Worm (Caenorhabditis elegans): ENCODE measurements around the gene myo-5.

myo-5 gene

DNA sequence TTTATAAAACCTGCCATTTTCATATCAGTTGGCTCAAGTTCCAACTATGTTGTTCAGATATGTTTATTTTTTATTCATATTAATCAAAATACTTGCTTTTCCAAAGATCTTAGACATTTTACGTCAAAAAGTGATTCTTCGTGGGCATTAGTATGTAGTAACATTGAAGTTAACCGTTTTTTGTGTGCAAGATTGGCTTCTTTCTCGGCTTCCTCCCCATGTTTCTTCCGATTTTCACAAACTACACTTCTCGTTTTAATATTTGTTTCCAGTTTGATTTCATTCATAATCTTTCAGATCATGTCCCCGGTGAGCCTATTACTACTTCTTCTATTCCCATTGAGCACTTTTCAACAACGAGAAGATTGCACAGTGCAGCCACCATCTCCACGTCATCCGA, 48.7 kb downstream of the myo-5 start, which contains the start of gene sul-2:
sul-2 (plus strand) TSS at position 301 of the 400 bp plus-strand sequence.
- no peak for TF ChIP-seq ceh-31 (tag; optimal IDR thresholded peaks at IDR 0.05)
- no peak for TF ChIP-seq unc-42 (tag; optimal IDR thresholded peaks at IDR 0.05)
- no peak for TF ChIP-seq ceh-2 (tag; optimal IDR thresholded peaks at IDR 0.05)
- TF ChIP-seq K09A11.1 (tag; optimal IDR thresholded peaks at IDR 0.05; ENCODE audit: insufficient read depth): no peak
- no peak for TF ChIP-seq ref-2 (tag; optimal IDR thresholded peaks at IDR 0.05)
- TF ChIP-seq nfya-1 (tag; optimal IDR thresholded peaks at IDR 0.05): no peak
- no peak for TF ChIP-seq sox-2 (GFP tag; IDR thresholded peaks at IDR 0.05)
- TF ChIP-seq ceh-14 (tag; optimal IDR thresholded peaks at IDR 0.05): no peak
- no peak for TF ChIP-seq ahr-1 (tag; optimal IDR thresholded peaks at IDR 0.05)
- TF ChIP-seq ceh-22 (tag; optimal IDR thresholded peaks at IDR 0.05): no peak
- TF ChIP-seq pqm-1 (tag; optimal IDR thresholded peaks at IDR 0.05): no peak
- TF ChIP-seq unc-3 (GFP tag; conservative IDR thresholded peaks at IDR 0.05): no peak
- no peak for TF ChIP-seq unc-3 (tag; optimal IDR thresholded peaks at IDR 0.05)
- no peak for TF ChIP-seq pat-9 (tag; optimal IDR thresholded peaks at IDR 0.05)
- no peak for TF ChIP-seq ceh-9 (tag; optimal IDR thresholded peaks at IDR 0.05)
- no peak for TF ChIP-seq ceh-24 (tag; optimal IDR thresholded peaks at IDR 0.05)
- TF ChIP-seq che-1 (tag; optimal IDR thresholded peaks at IDR 0.05): no peak
- no peak for TF ChIP-seq pax-1 (tag; optimal IDR thresholded peaks at IDR 0.05)
- no peak for TF ChIP-seq zip-5 (tag; optimal IDR thresholded peaks at IDR 0.05)
- TF ChIP-seq ceh-45 (GFP tag; IDR thresholded peaks at IDR 0.05): no peak
- TF ChIP-seq fkh-10 (GFP tag; optimal IDR thresholded peaks at IDR 0.05): no peak

- TF ChIP-seq C08G9.2 (tag; optimal IDR thresholded peaks at IDR 0.05): no peak
- TF ChIP-seq eyg-1 (tag; optimal IDR thresholded peaks at IDR 0.05): no peak
- TF ChIP-seq tbx-2 (tag; optimal IDR thresholded peaks at IDR 0.05): no peak
- no peak for TF ChIP-seq ceh-45 (GFP tag; IDR thresholded peaks at IDR 0.05)
- no peak for TF ChIP-seq nhr-232 (tag; optimal IDR thresholded peaks at IDR 0.05)
- no peak for TF ChIP-seq pha-4 (tag; optimal IDR thresholded peaks at IDR 0.05)
- no peak for TF ChIP-seq ztf-16 (tag; optimal IDR thresholded peaks at IDR 0.05)
- TF ChIP-seq nhr-11 (tag; optimal IDR thresholded peaks at IDR 0.05): no peak
- TF ChIP-seq madf-2 (tag; optimal IDR thresholded peaks at IDR 0.05): no peak
- no peak for TF ChIP-seq pha-2 (tag; optimal IDR thresholded peaks at IDR 0.05)
- TF ChIP-seq pros-1 (tag; optimal IDR thresholded peaks at IDR 0.05): no peak
Measured at ce11 chrV:8159629-8160028, 50.9 kb downstream of the myo-5 start, which contains the start of gene F20D6.6. Gene F20D6.6, plus strand, starts transcription at chrV:8159929.

DNA sequence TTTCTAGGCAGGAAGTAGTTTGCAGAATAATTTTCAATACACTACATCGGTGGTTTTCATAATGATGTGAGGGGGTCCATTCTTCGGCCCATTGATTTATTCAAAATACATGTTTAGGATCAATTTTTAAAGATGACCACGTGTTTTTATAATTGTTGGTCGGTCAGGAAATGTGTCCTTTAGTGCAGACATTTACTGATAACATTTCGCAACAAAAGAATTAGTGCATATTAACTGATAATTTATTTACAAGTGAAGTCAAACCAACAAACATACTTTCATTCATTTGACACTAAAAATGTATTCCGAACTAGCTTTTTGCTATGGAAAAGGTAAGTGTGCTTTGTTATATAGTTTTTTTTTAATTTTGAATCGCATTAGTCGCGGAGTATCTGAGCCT, 52.9 kb downstream of the myo-5 start, which contains the start of gene F20D6.5:
F20D6.5 (plus strand) TSS at position 259 of the 400 bp plus-strand sequence.
- TF ChIP-seq elt-2 (tag; optimal IDR thresholded peaks at IDR 0.05): peak; percentile 28
- TF ChIP-seq C38D4.7 (GFP tag; optimal IDR thresholded peaks at IDR 0.05): no peak

DNA sequence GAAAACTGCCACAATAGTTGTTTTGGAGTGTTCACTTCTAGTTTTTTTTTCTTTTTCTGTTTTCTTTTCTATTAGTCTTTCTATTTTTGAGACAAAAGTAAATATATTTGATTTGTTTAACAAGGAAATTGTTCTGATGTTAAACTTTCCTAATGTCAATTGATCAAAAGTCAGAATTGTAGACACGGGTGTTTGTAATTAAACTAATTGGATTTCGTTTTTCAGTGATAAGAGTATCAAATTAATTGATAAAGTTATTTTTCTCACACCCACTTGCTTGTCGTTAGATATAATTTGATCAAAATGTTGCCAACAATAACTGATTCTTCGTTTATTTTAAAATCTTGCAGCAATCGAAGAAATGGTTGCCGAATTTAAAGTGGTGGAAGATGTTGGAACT, 54.4 kb downstream of the myo-5 start:
- TF ChIP-seq tbx-2 (tag; optimal IDR thresholded peaks at IDR 0.05): no peak
- TF ChIP-seq eyg-1 (tag; optimal IDR thresholded peaks at IDR 0.05): no peak
- TF ChIP-seq ceh-2 (tag; optimal IDR thresholded peaks at IDR 0.05): no peak
- TF ChIP-seq pax-1 (tag; optimal IDR thresholded peaks at IDR 0.05): no peak
- no peak for TF ChIP-seq zip-5 (tag; optimal IDR thresholded peaks at IDR 0.05)
- TF ChIP-seq ttx-3 (tag; optimal IDR thresholded peaks at IDR 0.05): no peak
- TF ChIP-seq K09A11.1 (tag; optimal IDR thresholded peaks at IDR 0.05; ENCODE audit: insufficient read depth): no peak
- TF ChIP-seq sox-4 (tag; optimal IDR thresholded peaks at IDR 0.05): no peak
- no peak for TF ChIP-seq unc-42 (tag; optimal IDR thresholded peaks at IDR 0.05)
- no peak for TF ChIP-seq madf-2 (tag; optimal IDR thresholded peaks at IDR 0.05)
- no peak for TF ChIP-seq nfya-1 (tag; optimal IDR thresholded peaks at IDR 0.05)
- no peak for TF ChIP-seq dve-1 (tag; optimal IDR thresholded peaks at IDR 0.05)
- no peak for TF ChIP-seq rnt-1 (tag; optimal IDR thresholded peaks at IDR 0.05)
- no peak for TF ChIP-seq ceh-34 (tag; optimal IDR thresholded peaks at IDR 0.05)
- TF ChIP-seq sox-2 (GFP tag; IDR thresholded peaks at IDR 0.05): no peak
- no peak for TF ChIP-seq ceh-22 (tag; optimal IDR thresholded peaks at IDR 0.05)
- no peak for TF ChIP-seq elt-4 (tag; optimal IDR thresholded peaks at IDR 0.05)
- no peak for TF ChIP-seq ceh-30 (tag; optimal IDR thresholded peaks at IDR 0.05)

All from whole organism, late embryonic.